Worm (Caenorhabditis elegans) whole organism, mixed stage, embryonic: ENCODE measurements around the gene F58F9.3.

Source experiments
- blmp-1 ChIP-seq: fragments of 150-350 bp; optimal IDR thresholded peaks from 2 replicates; lab custom pipeline; 2014; ENCODE audit warnings: missing biosample characterization, missing genetic modification characterization
- elt-3 ChIP-seq: fragments of 150-350 bp; optimal IDR thresholded peaks from 2 replicates; lab custom pipeline; 2014; ENCODE audit warnings: missing biosample characterization, missing genetic modification characterization
- nhr-2 ChIP-seq: fragments of 150-350 bp; optimal IDR thresholded peaks from 2 replicates; lab custom pipeline; 2014; ENCODE audit warnings: missing biosample characterization, missing genetic modification characterization
- nhr-237 ChIP-seq: fragments of 150-350 bp; optimal IDR thresholded peaks from 2 replicates; lab custom pipeline; 2014; ENCODE audit warnings: missing biosample characterization, missing genetic modification characterization
- sem-2 ChIP-seq: fragments of 200-800 bp; sonication (Bioruptor generic); optimal IDR thresholded peaks from 2 replicates; lab custom pipeline; 2018; ENCODE audit warnings: mild to moderate bottlenecking, missing genetic modification characterization, missing compliant biosample characterization
- unc-62 ChIP-seq: fragments of 150-350 bp; optimal IDR thresholded peaks from 2 replicates; lab custom pipeline; 2014; ENCODE audit warnings: missing biosample characterization, missing genetic modification reagents, missing genetic modification characterization
- ztf-11 ChIP-seq: fragments of 150-350 bp; optimal IDR thresholded peaks from 2 replicates; lab custom pipeline; 2014; ENCODE audit warnings: missing biosample characterization, missing genetic modification characterization

- no peak for TF ChIP-seq blmp-1 (tag; lab: Kevin White, UChicago)
- no peak for TF ChIP-seq nhr-237 (tag; lab: Kevin White, UChicago)
- TF ChIP-seq unc-62 (GFP tag; lab: Kevin White, UChicago), result no peak
- TF ChIP-seq elt-3, result no peak
- no peak for TF ChIP-seq nhr-2
- TF ChIP-seq ztf-11 (tag; lab: Kevin White, UChicago), result no peak
- no peak for TF ChIP-seq sem-2 (GFP tag; lab: Kevin White, UChicago)
These were observed 13.6 kb upstream of the F58F9.3 start, which contains the start of gene C49A9.4 for ce11 chrIV:6219429-6219828.
